Fruit fly (Drosophila melanogaster) whole organism, embryonic: ENCODE results near the gene Gr98b.

ENCODE experiments used
- Ada2b ChIP-seq: fragments of 200-800 bp; sonication (Bioruptor generic); IDR thresholded peaks from 2 replicates; pipeline ENCODE4 v1.3.6; 2022; ENCODE audit warnings: missing biosample characterization, missing genetic modification characterization
- Atf3 ChIP-seq: fragments of 200-800 bp; sonication (Bioruptor generic); optimal IDR thresholded peaks from 3 replicates; lab custom pipeline; 2016; ENCODE audit warnings: missing biosample characterization, missing genetic modification characterization
- CG10565 ChIP-seq: fragments of 200-800 bp; sonication (Bioruptor generic); optimal IDR thresholded peaks from 3 replicates; lab custom pipeline; 2016; ENCODE audit warnings: missing biosample characterization, mild to moderate bottlenecking, missing genetic modification characterization
- CG11560 ChIP-seq: fragments of 200-800 bp; sonication (Bioruptor generic); IDR thresholded peaks from 3 replicates; pipeline ENCODE4 v1.3.6; 2022; ENCODE audit warnings: missing biosample characterization, missing genetic modification characterization
- CG12219 ChIP-seq: fragments of 200-800 bp; sonication (Bioruptor generic); optimal IDR thresholded peaks from 3 replicates; lab custom pipeline; 2018; ENCODE audit warnings: missing biosample characterization, mild to moderate bottlenecking, missing genetic modification characterization
- CG13123 ChIP-seq: fragments of 200-800 bp; sonication (Bioruptor generic); optimal IDR thresholded peaks from 2 replicates; lab custom pipeline; 2016; ENCODE audit warnings: missing biosample characterization, missing genetic modification characterization
- CG14050 ChIP-seq: fragments of 200-800 bp; sonication (Bioruptor generic); IDR thresholded peaks from 3 replicates; pipeline ENCODE4 v1.3.6; 2022; ENCODE audit warnings: missing biosample characterization, missing genetic modification characterization
- CG14667 ChIP-seq: fragments of 200-800 bp; sonication (Bioruptor generic); IDR thresholded peaks from 2 replicates; pipeline ENCODE4 v1.3.6; 2022; ENCODE audit warnings: missing biosample characterization, missing genetic modification characterization
- CG14860 ChIP-seq: fragments of 200-800 bp; sonication (Bioruptor generic); IDR thresholded peaks from 3 replicates; pipeline ENCODE4 v1.3.6; 2022; ENCODE audit warnings: missing biosample characterization, missing genetic modification characterization; ENCODE audit not compliant: partially characterized antibody
- CG17186 ChIP-seq: fragments of 200-800 bp; sonication (Bioruptor generic); optimal IDR thresholded peaks from 3 replicates; lab custom pipeline; 2017; ENCODE audit warnings: missing biosample characterization, missing genetic modification reagents, missing genetic modification characterization
- CG17802 ChIP-seq: fragments of 200-800 bp; sonication (Bioruptor generic); optimal IDR thresholded peaks from 2 replicates; lab custom pipeline; 2018; ENCODE audit warnings: missing biosample characterization, mild to moderate bottlenecking, missing genetic modification characterization, moderate library complexity
- CG17912 ChIP-seq: fragments of 200-800 bp; sonication (Bioruptor generic); optimal IDR thresholded peaks from 2 replicates; lab custom pipeline; 2018; ENCODE audit warnings: missing biosample characterization, mild to moderate bottlenecking, missing genetic modification characterization
- CG2116 ChIP-seq: fragments of 200-800 bp; sonication (Bioruptor generic); optimal IDR thresholded peaks from 3 replicates; lab custom pipeline; 2018; ENCODE audit warnings: missing biosample characterization, mild to moderate bottlenecking, missing genetic modification characterization
- CG33213 ChIP-seq: fragments of 200-800 bp; sonication (Bioruptor generic); optimal IDR thresholded peaks from 3 replicates; lab custom pipeline; 2016; ENCODE audit warnings: missing biosample characterization, missing genetic modification characterization
- CG34224 ChIP-seq: fragments of 200-800 bp; sonication (Bioruptor generic); IDR thresholded peaks from 3 replicates; pipeline ENCODE4 v1.3.6; 2022; ENCODE audit warnings: missing biosample characterization, missing genetic modification characterization; ENCODE audit not compliant: partially characterized antibody
- CG34376 ChIP-seq: fragments of 200-800 bp; sonication (Bioruptor generic); optimal IDR thresholded peaks from 2 replicates; lab custom pipeline; 2018; ENCODE audit warnings: missing biosample characterization, mild to moderate bottlenecking, missing genetic modification characterization
- CG3726 ChIP-seq: fragments of 200-800 bp; sonication (Bioruptor generic); IDR thresholded peaks from 3 replicates; pipeline ENCODE4, ENCODE4 v1.3.6; 2022; ENCODE audit warnings: missing biosample characterization, missing genetic modification characterization
- CG3995 ChIP-seq: fragments of 200-800 bp; sonication (Bioruptor generic); optimal IDR thresholded peaks from 3 replicates; lab custom pipeline; 2016; ENCODE audit warnings: missing biosample characterization, missing genetic modification characterization
- CG4707 ChIP-seq: fragments of 200-800 bp; sonication (Bioruptor generic); optimal IDR thresholded peaks from 2 replicates; lab custom pipeline; 2018; ENCODE audit warnings: missing biosample characterization, mild to moderate bottlenecking, missing genetic modification characterization, moderate library complexity
- CG4854 ChIP-seq: fragments of 200-800 bp; sonication (Bioruptor generic); optimal IDR thresholded peaks from 2 replicates; lab custom pipeline; 2016; ENCODE audit warnings: missing biosample characterization, missing genetic modification characterization, inconsistent platforms
- CG7987 ChIP-seq: fragments of 200-800 bp; sonication (Bioruptor generic); optimal IDR thresholded peaks from 2 replicates; lab custom pipeline; 2018; ENCODE audit warnings: missing biosample characterization, mild to moderate bottlenecking, missing genetic modification characterization, moderate library complexity
- Chrac-16 ChIP-seq: fragments of 200-800 bp; sonication (Bioruptor generic); optimal IDR thresholded peaks from 3 replicates; lab custom pipeline; 2016; ENCODE audit warnings: missing biosample characterization, missing genetic modification characterization
- D19A ChIP-seq: fragments of 200-800 bp; optimal IDR thresholded peaks from 3 replicates; lab custom pipeline; 2019; ENCODE audit warnings: missing biosample characterization, mild to moderate bottlenecking, missing genetic modification characterization, moderate library complexity
- Elba2 ChIP-seq: fragments of 200-800 bp; sonication (Bioruptor generic); optimal IDR thresholded peaks from 3 replicates; lab custom pipeline; 2016; ENCODE audit warnings: missing biosample characterization, missing genetic modification characterization
- Ets65A ChIP-seq: fragments of 200-800 bp; sonication (Bioruptor generic); peaks from one replicate; lab custom pipeline; 2016; ENCODE audit warnings: missing biosample characterization, missing genetic modification characterization
- HHEX ChIP-seq: fragments of 200-800 bp; sonication (Bioruptor generic); optimal IDR thresholded peaks from 3 replicates; lab custom pipeline; 2017; ENCODE audit warnings: missing biosample characterization, mild to moderate bottlenecking, missing genetic modification characterization, missing genetic modification reagents
- HLH3B ChIP-seq: fragments of 200-800 bp; sonication (Bioruptor generic); IDR thresholded peaks from 2 replicates; pipeline ENCODE4 v1.3.6; 2022; ENCODE audit warnings: missing biosample characterization, missing genetic modification characterization
- HmgZ ChIP-seq: fragments of 200-800 bp; sonication (Bioruptor generic); optimal IDR thresholded peaks from 2 replicates; lab custom pipeline; 2018; ENCODE audit warnings: missing biosample characterization, mild to moderate bottlenecking, missing genetic modification characterization
- Lpt ChIP-seq: fragments of >200 bp; optimal IDR thresholded peaks from 2 replicates; lab custom pipeline; 2018; ENCODE audit warnings: missing biosample characterization, missing genetic modification characterization
- Optix ChIP-seq: fragments of 200-800 bp; sonication (Bioruptor generic); IDR thresholded peaks from 3 replicates; pipeline ENCODE4 v1.3.6; 2022; ENCODE audit warnings: missing biosample characterization, missing genetic modification characterization
- Side ChIP-seq: fragments of 200-800 bp; sonication (Bioruptor generic); optimal IDR thresholded peaks from 2 replicates; lab custom pipeline; 2016; ENCODE audit warnings: missing biosample characterization, missing genetic modification characterization
- Sry-δ ChIP-seq: fragments of 200-800 bp; sonication (Bioruptor generic); optimal IDR thresholded peaks from 2 replicates; lab custom pipeline; 2016; ENCODE audit warnings: missing biosample characterization, missing genetic modification characterization
- Stat92E ChIP-seq, 3 experiments: fragments of >200 bp in 2 of 3; fragments of 200-800 bp in 1 of 3; sonication (Bioruptor generic) in 1 of 3; optimal IDR thresholded peaks; 2 replicates each; lab custom pipeline; 2017 to 2019; ENCODE audit warnings: missing biosample characterization in 3 of 3, missing genetic modification characterization in 3 of 3, mild to moderate bottlenecking in 1 of 3, moderate library complexity in 1 of 3
- aop ChIP-seq: fragments of 200-800 bp; sonication (Bioruptor generic); IDR thresholded peaks from 2 replicates; pipeline ENCODE4 v1.3.6; 2022; ENCODE audit warnings: missing biosample characterization, missing genetic modification characterization
- bab2 ChIP-seq: fragments of 200-800 bp; sonication (Bioruptor generic); optimal IDR thresholded peaks from 2 replicates; lab custom pipeline; 2016; ENCODE audit warnings: missing biosample characterization, missing genetic modification characterization
- bsh ChIP-seq, 2 experiments: fragments of 200-800 bp; sonication (Bioruptor generic); optimal IDR thresholded peaks; 2 replicates each; lab custom pipeline; 2017 to 2018; ENCODE audit warnings: mild to moderate bottlenecking in 2 of 2, missing biosample characterization in 2 of 2, missing genetic modification characterization in 2 of 2, moderate library complexity in 1 of 2
- cg ChIP-seq: fragments of 200-800 bp; sonication (Bioruptor generic); optimal IDR thresholded peaks from 3 replicates; lab custom pipeline; 2019; ENCODE audit warnings: missing biosample characterization, mild to moderate bottlenecking, missing genetic modification characterization, moderate library complexity
- crp ChIP-seq, 2 experiments: fragments of 200-800 bp; sonication (Bioruptor generic); optimal IDR thresholded peaks; 2 replicates in 1 of 2; 3 replicates in 1 of 2; lab custom pipeline; 2017; ENCODE audit warnings: missing biosample characterization in 2 of 2, missing genetic modification characterization in 2 of 2, mild to moderate bottlenecking in 1 of 2, moderate library complexity in 1 of 2
- da ChIP-seq: fragments of 200-800 bp; sonication (Bioruptor generic); optimal IDR thresholded peaks from 2 replicates; lab custom pipeline; 2016; ENCODE audit warnings: missing biosample characterization, missing genetic modification characterization
- ewg ChIP-seq: fragments of 200-800 bp; sonication (Bioruptor generic); optimal IDR thresholded peaks from 3 replicates; lab custom pipeline; 2017; ENCODE audit warnings: mild to moderate bottlenecking, missing biosample characterization, missing genetic modification reagents, missing genetic modification characterization
- fru ChIP-seq: fragments of >200 bp; optimal IDR thresholded peaks from 2 replicates; lab custom pipeline; 2017
- fu2 ChIP-seq: fragments of 200-800 bp; sonication (Bioruptor generic); optimal IDR thresholded peaks from 2 replicates; lab custom pipeline; 2016; ENCODE audit warnings: missing biosample characterization, missing genetic modification characterization
- ham ChIP-seq: fragments of 200-800 bp; sonication (Bioruptor generic); IDR thresholded peaks from 2 replicates; pipeline ENCODE4 v1.3.6; 2022; ENCODE audit warnings: missing biosample characterization, missing genetic modification characterization
- jumu ChIP-seq: fragments of 200-800 bp; sonication (Bioruptor generic); optimal IDR thresholded peaks from 3 replicates; lab custom pipeline; 2016; ENCODE audit warnings: missing biosample characterization, missing genetic modification characterization
- knrl ChIP-seq: fragments of 200-800 bp; sonication (Bioruptor generic); IDR thresholded peaks from 3 replicates; pipeline ENCODE4 v1.3.6; 2022; ENCODE audit warnings: missing biosample characterization, missing genetic modification characterization; ENCODE audit not compliant: partially characterized antibody
- nmo ChIP-seq: fragments of 200-800 bp; sonication (Bioruptor generic); optimal IDR thresholded peaks from 2 replicates; lab custom pipeline; 2018; ENCODE audit warnings: missing biosample characterization, mild to moderate bottlenecking, missing genetic modification characterization, moderate library complexity
- ranshi ChIP-seq: fragments of 200-800 bp; sonication (Bioruptor generic); IDR thresholded peaks from 2 replicates; pipeline ENCODE4 v1.3.6; 2022; ENCODE audit warnings: missing biosample characterization, missing genetic modification characterization
- sr ChIP-seq: fragments of 200-800 bp; sonication (Bioruptor generic); IDR thresholded peaks from 3 replicates; pipeline ENCODE4 v1.3.6; 2022; ENCODE audit warnings: missing biosample characterization, missing genetic modification characterization
- toy ChIP-seq: fragments of 200-800 bp; sonication (Bioruptor generic); IDR thresholded peaks from 2 replicates; pipeline ENCODE4 v1.3.6; 2022; ENCODE audit warnings: missing biosample characterization, missing genetic modification characterization
- tx ChIP-seq: fragments of 200-800 bp; sonication (Bioruptor generic); optimal IDR thresholded peaks from 2 replicates; lab custom pipeline; 2016; ENCODE audit warnings: missing biosample characterization, missing genetic modification characterization
- zf30C ChIP-seq: fragments of 200-800 bp; sonication (Bioruptor generic); optimal IDR thresholded peaks from 3 replicates; lab custom pipeline; 2018; ENCODE audit warnings: missing biosample characterization, mild to moderate bottlenecking, missing genetic modification characterization
- zfh1 ChIP-seq: fragments of 200-800 bp; sonication (Bioruptor generic); IDR thresholded peaks from 3 replicates; pipeline ENCODE4 v1.3.6; 2022; ENCODE audit warnings: missing biosample characterization, missing genetic modification characterization

The Gr98b gene

dm6 chr3R:27553921-27554320 lies 11.6 kb downstream of the Gr98b start (continued):
- TF ChIP-seq Lpt (GFP tag; lab: Kevin White, UChicago): no peak
- TF ChIP-seq HHEX: no peak
- TF ChIP-seq CG4854: no peak
- no peak for TF ChIP-seq CG14050 (GFP tag; lab: Robert Waterston, UW)
- TF ChIP-seq HLH3B: peak; percentile 59
- TF ChIP-seq CG14667 (GFP tag; lab: Robert Waterston, UW): no peak
- no peak for TF ChIP-seq sr
- peak; percentile 36; the same call in 1 of the 2 replicates for TF ChIP-seq ranshi
- TF ChIP-seq D19A (tag; lab: Kevin White, UChicago): no peak
- peak; percentile 35 for TF ChIP-seq Chrac-16
- no peak for TF ChIP-seq CG34224
- no peak for TF ChIP-seq CG17912 (GFP tag; lab: Kevin White, UChicago)
- peak; percentile 68; the same call in 2 of the 3 replicates for TF ChIP-seq zfh1
- no peak for TF ChIP-seq CG11560 (tag; lab: Robert Waterston, UW)
- TF ChIP-seq zf30C (GFP tag; lab: Kevin White, UChicago): no peak
- TF ChIP-seq CG3726 (GFP tag; lab: Robert Waterston, UW): 0 out of 3 replicates have a peak, but pooled peaks have one; percentile 30
- no peak for TF ChIP-seq jumu (GFP tag; lab: Kevin White, UChicago)
- TF ChIP-seq HmgZ (tag; lab: Kevin White, UChicago): no peak
- TF ChIP-seq bsh (GFP tag; optimal IDR thresholded peaks at IDR 0.05; lab: Kevin White, UChicago): peak; percentile 15 to 57
- no peak for TF ChIP-seq crp (GFP tag; optimal IDR thresholded peaks at IDR 0.05; lab: Kevin White, UChicago)
- no peak for TF ChIP-seq CG14860 (GFP tag; lab: Robert Waterston, UW)
- no peak for TF ChIP-seq CG3995 (GFP tag; lab: Kevin White, UChicago)
- TF ChIP-seq da (GFP tag; lab: Kevin White, UChicago): no peak
- TF ChIP-seq fru (lab: Kevin White, UChicago): no peak
- TF ChIP-seq Optix (GFP tag; lab: Robert Waterston, UW): no peak
- peak; percentile 17 for TF ChIP-seq CG12219 (GFP tag; lab: Kevin White, UChicago)
- TF ChIP-seq CG34376 (GFP tag; lab: Kevin White, UChicago): no peak
- TF ChIP-seq Atf3 (GFP tag; lab: Kevin White, UChicago): no peak
- 0 out of 2 replicates have a peak, but pooled peaks have one; percentile 31 for TF ChIP-seq aop (GFP tag; lab: Robert Waterston, UW)
- no peak for TF ChIP-seq Elba2 (GFP tag; lab: Kevin White, UChicago)
- TF ChIP-seq Ets65A (GFP tag; lab: Kevin White, UChicago): peak; percentile 75
- TF ChIP-seq CG13123 (GFP tag; lab: Kevin White, UChicago): no peak
- no peak for TF ChIP-seq knrl (GFP tag; lab: Robert Waterston, UW)
- no peak for TF ChIP-seq CG2116
- TF ChIP-seq Ada2b (GFP tag; lab: Robert Waterston, UW): peak; percentile 32; the same call in 1 of the 2 replicates
- TF ChIP-seq fu2 (GFP tag; lab: Kevin White, UChicago): no peak
- no peak for TF ChIP-seq Stat92E (GFP tag; optimal IDR thresholded peaks at IDR 0.05; lab: Kevin White, UChicago)
- TF ChIP-seq cg (GFP tag; lab: Kevin White, UChicago): no peak
- no peak for TF ChIP-seq CG4707 (GFP tag; lab: Kevin White, UChicago)
- TF ChIP-seq ewg (GFP tag; lab: Kevin White, UChicago): no peak
- no peak for TF ChIP-seq CG10565
- TF ChIP-seq ham (GFP tag; lab: Robert Waterston, UW): no peak
- TF ChIP-seq Sry-δ (GFP tag; lab: Kevin White, UChicago): no peak
- no peak for TF ChIP-seq CG17186 (GFP tag; lab: Kevin White, UChicago)
- TF ChIP-seq CG33213: no peak
- TF ChIP-seq bab2 (GFP tag; lab: Kevin White, UChicago): no peak
- peak; percentile 13 for TF ChIP-seq Side
- no peak for TF ChIP-seq tx (GFP tag; lab: Kevin White, UChicago)
- peak; percentile 62 for TF ChIP-seq nmo
- no peak for TF ChIP-seq CG17802 (tag; lab: Kevin White, UChicago)
- no peak for TF ChIP-seq CG7987 (GFP tag; lab: Kevin White, UChicago)
- no peak for TF ChIP-seq toy (GFP tag; lab: Robert Waterston, UW)
